Worm (Caenorhabditis elegans): ENCODE measurements around the gene fust-1.

- TF ChIP-seq flt-1 (GFP tag; IDR thresholded peaks at IDR 0.05) (no peak), ama-1 (optimal IDR thresholded peaks at IDR 0.05) (no peak), ceh-13 (GFP tag; optimal IDR thresholded peaks at IDR 0.05) (no peak), pes-1 (GFP tag; IDR thresholded peaks at IDR 0.05) (no peak), F13C5.2 (tag; optimal IDR thresholded peaks at IDR 0.05) (no peak), ets-7 (tag; optimal IDR thresholded peaks at IDR 0.05) (no peak)
Measured at ce11 chrII:7189120-7189519, 36.7 kb downstream of the fust-1 start, which contains the start of gene E04F6.4.

Measured in whole organism, early embryonic.